Worm (Caenorhabditis elegans) whole organism, L2 larva: ENCODE results near the gene F46B6.13.

Experiments
- ama-1 ChIP-seq: fragments of 150-350 bp; optimal IDR thresholded peaks from 2 replicates; lab custom pipeline; 2018; ENCODE audit warnings: inconsistent platforms
- ceh-82 ChIP-seq: fragments of 150-350 bp; optimal IDR thresholded peaks from 2 replicates; lab custom pipeline; 2014; ENCODE audit warnings: missing biosample characterization, missing genetic modification characterization
- lin-11 ChIP-seq: fragments of 150-350 bp; sonication (generic microtip); optimal IDR thresholded peaks from 2 replicates; lab custom pipeline; 2014; ENCODE audit warnings: missing biosample characterization, missing genetic modification characterization, inconsistent platforms, mixed read lengths
- mbf-1 ChIP-seq: sonication (generic microtip); optimal IDR thresholded peaks from 2 replicates; lab custom pipeline; 2017; ENCODE audit warnings: missing biosample characterization, missing genetic modification characterization
- mdl-1 ChIP-seq, 2 experiments: fragments of 150-350 bp in 1 of 2; sonication (generic microtip) in 1 of 2; optimal IDR thresholded peaks; 2 replicates each; lab custom pipeline; 2017; ENCODE audit warnings: missing biosample characterization in 2 of 2, missing genetic modification characterization in 2 of 2
- nhr-10 ChIP-seq: sonication (generic microtip); optimal IDR thresholded peaks from 2 replicates; lab custom pipeline; 2017; ENCODE audit warnings: missing biosample characterization, missing genetic modification characterization
- nhr-12 ChIP-seq: fragments of 150-350 bp; optimal IDR thresholded peaks from 2 replicates; lab custom pipeline; 2014; ENCODE audit warnings: missing biosample characterization, missing genetic modification characterization
- skn-1 ChIP-seq: sonication (generic microtip); optimal IDR thresholded peaks from 2 replicates; lab custom pipeline; 2017; ENCODE audit warnings: missing biosample characterization, missing genetic modification characterization
- unc-39 ChIP-seq: fragments of 150-350 bp; optimal IDR thresholded peaks from 2 replicates; lab custom pipeline; 2014; ENCODE audit warnings: missing biosample characterization, missing genetic modification characterization
- unc-62 ChIP-seq: fragments of 150-350 bp; optimal IDR thresholded peaks from 2 replicates; lab custom pipeline; 2014; ENCODE audit warnings: missing biosample characterization, missing genetic modification reagents, missing genetic modification characterization
- ztf-11 ChIP-seq: sonication (generic microtip); optimal IDR thresholded peaks from 2 replicates; lab custom pipeline; 2017; ENCODE audit warnings: missing biosample characterization, missing genetic modification characterization
- ztf-4 ChIP-seq: fragments of 150-350 bp; optimal IDR thresholded peaks from 2 replicates; lab custom pipeline; 2014; ENCODE audit warnings: missing biosample characterization, missing genetic modification characterization

DNA sequence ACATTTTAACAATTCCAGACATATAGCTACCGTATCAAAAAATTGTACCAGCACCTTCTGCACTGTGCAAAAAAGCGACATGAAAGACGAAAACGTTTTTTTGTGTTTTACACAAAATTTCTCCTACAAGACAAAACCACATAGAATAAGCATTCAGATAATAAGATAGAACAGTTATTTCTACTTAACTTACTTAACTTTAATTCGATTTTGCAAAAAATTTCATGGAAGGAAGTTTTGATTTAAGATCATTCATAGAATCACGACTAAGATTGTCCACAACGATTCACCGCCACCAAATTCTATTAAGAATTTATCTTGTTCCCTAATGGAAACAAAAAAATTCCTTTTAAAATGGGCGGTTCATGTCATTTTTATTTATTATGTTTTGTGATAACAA, 35.2 kb downstream of the F46B6.13 start:
- TF ChIP-seq ceh-82 (no peak), unc-39 (tag; lab: Kevin White, UChicago) (no peak), ama-1 (lab: Kevin White, UChicago) (no peak), ztf-4 (tag; lab: Kevin White, UChicago) (no peak), mbf-1 (tag; lab: Kevin White, UChicago) (no peak), mdl-1 (tag; optimal IDR thresholded peaks at IDR 0.05; lab: Kevin White, UChicago) (no peak), skn-1 (tag; lab: Kevin White, UChicago) (no peak), lin-11 (tag; lab: Kevin White, UChicago) (no peak), nhr-12 (tag; lab: Kevin White, UChicago) (no peak), unc-62 (GFP tag; lab: Kevin White, UChicago) (no peak), nhr-10 (tag; lab: Kevin White, UChicago) (no peak), ztf-11 (tag; lab: Kevin White, UChicago) (no peak)
